Worm (Caenorhabditis elegans): ENCODE results near the gene hmt-1.
"Not testable (repeated sequence)": the region's sequence is repeated elsewhere in the genome, so short reads cannot be mapped to it uniquely, and the experiment has no call there.

hmt-1 gene

DNA sequence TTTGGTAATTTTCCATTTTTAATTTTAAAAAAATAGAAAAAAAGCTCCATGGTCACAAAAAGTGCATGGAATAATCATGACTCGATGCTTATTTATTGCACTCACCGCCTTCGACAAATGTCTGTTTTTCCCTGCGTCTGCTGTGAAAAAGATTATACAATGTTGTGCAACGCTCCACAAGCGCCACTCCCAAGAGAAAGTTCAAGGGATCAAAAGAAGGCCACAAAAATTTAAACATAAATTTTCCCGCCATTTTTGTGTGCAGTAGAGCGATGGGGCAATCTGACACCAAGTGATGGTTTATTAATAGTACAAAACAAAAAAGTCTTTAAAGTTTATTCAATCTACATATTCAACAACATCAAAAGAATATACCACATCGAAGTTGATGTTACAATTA, 39.2 kb upstream of the hmt-1 start, which contains the start of gene fbxa-128 (continued):
- TF ChIP-seq lin-15B (tag; optimal IDR thresholded peaks at IDR 0.05) (no peak), skn-1 (tag; optimal IDR thresholded peaks at IDR 0.05) (no peak), ceh-28 (tag; optimal IDR thresholded peaks at IDR 0.05) (no peak), hmg-1.1 (GFP tag; IDR thresholded peaks at IDR 0.05) (peak; percentile 30; the same call in 1 of the 2 replicates), ceh-32 (tag; optimal IDR thresholded peaks at IDR 0.05; ENCODE audit: poor library complexity) (no peak), hlh-30 (tag; optimal IDR thresholded peaks at IDR 0.05; ENCODE audit: insufficient read depth) (peak; percentile 7), lsy-2 (tag; optimal IDR thresholded peaks at IDR 0.05) (peak in 1 of 2 experiments; percentile 77), saeg-2 (GFP tag; IDR thresholded peaks at IDR 0.05) (no peak), vab-7 (GFP tag; IDR thresholded peaks at IDR 0.05) (no peak), fos-1 (tag; optimal IDR thresholded peaks at IDR 0.05) (no peak), mep-1 (tag; optimal IDR thresholded peaks at IDR 0.05) (peak; percentile 29), ces-1 (GFP tag; optimal IDR thresholded peaks at IDR 0.05) (no peak), F37D6.2 (tag; optimal IDR thresholded peaks at IDR 0.05) (no peak), spr-1 (tag; optimal IDR thresholded peaks at IDR 0.05) (no peak), dve-1 (tag; optimal IDR thresholded peaks at IDR 0.05; ENCODE audit: insufficient read depth) (peak; percentile 83), cey-2 (tag; optimal IDR thresholded peaks at IDR 0.05; ENCODE audit: borderline replicate concordance, insufficient read depth) (no peak), rbr-2 (tag; optimal IDR thresholded peaks at IDR 0.05) (no peak)

DNA sequence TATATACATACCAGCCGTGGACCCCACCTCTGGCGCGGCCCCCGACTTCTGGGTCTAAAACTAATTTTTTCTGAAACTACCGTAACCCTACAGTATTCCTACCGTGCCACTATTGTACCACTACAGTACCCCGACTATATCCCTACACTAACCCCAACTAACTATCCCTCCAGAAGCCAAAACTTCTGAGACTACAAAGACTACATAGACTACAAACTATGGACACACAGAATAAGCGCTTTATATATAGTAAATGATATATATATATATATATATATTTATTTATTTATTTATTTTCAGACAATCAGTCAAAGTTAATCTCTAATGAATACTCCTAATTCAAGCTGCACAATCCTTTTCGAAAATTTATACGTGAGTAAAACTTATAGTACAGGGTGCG, 31.7 kb upstream of the hmt-1 start, which contains the start of gene pha-1:
TSS of gene pha-1 (plus strand) at position 301 of the 400 bp plus-strand sequence.
- not testable (repeated sequence) for TF ChIP-seq lin-39 (tag; optimal IDR thresholded peaks at IDR 0.05); ceh-82 (tag; optimal IDR thresholded peaks at IDR 0.05); ces-1 (GFP tag; optimal IDR thresholded peaks at IDR 0.05)

DNA sequence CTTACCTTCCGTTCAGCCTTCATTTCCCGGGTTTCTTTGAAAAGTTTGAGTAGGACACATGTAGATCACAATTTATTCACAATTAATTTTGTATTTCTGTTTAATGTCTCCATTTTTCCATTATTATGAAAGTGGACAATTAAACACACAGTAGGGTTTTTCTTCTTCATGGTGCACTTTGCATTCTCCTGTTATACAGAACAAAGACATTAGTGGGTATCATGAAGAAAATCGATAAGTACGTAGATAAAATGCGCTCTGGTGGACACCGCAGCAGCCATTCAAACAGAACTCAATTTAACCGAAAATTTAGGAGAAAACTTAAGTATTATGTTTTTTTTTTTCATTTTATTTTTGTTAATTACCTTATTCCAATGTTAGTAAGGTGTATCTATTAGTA, 29.6 kb upstream of the hmt-1 start:
- TF ChIP-seq T20F7.1 (GFP tag; optimal IDR thresholded peaks at IDR 0.05) (no peak), aly-2 (tag; optimal IDR thresholded peaks at IDR 0.05) (no peak), ceh-44 (GFP tag; IDR thresholded peaks at IDR 0.05) (no peak), nhr-111 (GFP tag; optimal IDR thresholded peaks at IDR 0.05) (no peak), aha-1 (tag) (peak; percentile 61), F44E2.7 (GFP tag; IDR thresholded peaks at IDR 0.05) (no peak), ceh-28 (tag; optimal IDR thresholded peaks at IDR 0.05) (peak; percentile 0), lin-13 (GFP tag; optimal IDR thresholded peaks at IDR 0.05) (no peak)

DNA sequence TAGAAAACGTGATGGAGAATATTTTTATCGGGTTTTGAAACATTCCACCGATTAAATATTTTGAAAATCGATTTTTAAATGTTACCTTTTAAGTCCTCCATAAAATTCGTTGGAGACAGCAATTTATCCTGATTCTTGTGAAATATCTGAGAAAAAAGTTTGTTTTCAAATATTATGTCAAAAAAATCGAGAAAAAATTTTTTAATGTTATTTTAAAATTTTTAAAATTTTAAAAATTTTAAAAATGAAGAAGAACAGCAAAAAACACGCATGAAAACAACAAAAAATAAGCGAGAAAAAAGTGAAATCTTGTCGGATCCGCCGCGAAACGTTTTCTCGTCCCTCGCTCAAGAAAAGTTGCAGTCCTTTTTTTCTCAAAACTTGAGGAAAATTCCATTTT, 27.8 kb upstream of the hmt-1 start, which contains the start of gene Y48A6C.8:
TSS of gene Y48A6C.8 (minus strand) at position 101 of the 400 bp plus-strand sequence.
- TF ChIP-seq nhr-10 (tag; optimal IDR thresholded peaks at IDR 0.05) (no peak), egl-27 (tag; optimal IDR thresholded peaks at IDR 0.05) (no peak), lin-29 (GFP tag; IDR thresholded peaks at IDR 0.05) (no peak), T26A8.4 (GFP tag; IDR thresholded peaks at IDR 0.05) (no peak), ceh-82 (tag; optimal IDR thresholded peaks at IDR 0.05) (no peak), aha-1 (tag) (no peak), zag-1 (tag; optimal IDR thresholded peaks at IDR 0.05) (no peak), aly-2 (tag; optimal IDR thresholded peaks at IDR 0.05) (no peak), ztf-11 (tag; optimal IDR thresholded peaks at IDR 0.05) (no peak), nhr-102 (tag; optimal IDR thresholded peaks at IDR 0.05) (no peak), lin-39 (tag; optimal IDR thresholded peaks at IDR 0.05) (no peak), madf-5 (GFP tag; IDR thresholded peaks at IDR 0.05) (no peak), arid-1 (GFP tag; conservative IDR thresholded peaks at IDR 0.05) (no peak)

DNA sequence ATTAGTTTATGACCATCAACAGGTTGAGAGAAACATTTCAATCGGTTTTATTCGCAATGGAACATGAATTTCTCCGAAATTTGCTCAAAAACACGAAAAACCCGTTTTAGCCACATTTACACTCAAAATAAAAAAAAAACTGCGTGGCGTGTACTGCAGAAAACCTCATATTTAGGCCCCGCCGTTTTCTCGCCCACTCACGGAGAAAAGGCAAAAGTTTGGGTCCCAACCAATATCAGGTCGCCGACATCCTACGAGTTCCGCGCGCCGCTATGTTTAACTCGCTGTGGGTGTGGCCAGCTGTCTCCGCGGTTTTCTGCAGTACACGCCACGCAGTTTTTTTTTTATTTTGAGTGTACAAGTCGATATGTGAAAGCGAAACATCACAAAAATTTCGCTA, 24.1 kb upstream of the hmt-1 start:
- 0 out of 2 replicates have a peak, but pooled peaks have one; percentile 18 for TF ChIP-seq Y48G9A.11 (GFP tag; IDR thresholded peaks at IDR 0.05)
- no peak for TF ChIP-seq lin-29 (GFP tag; IDR thresholded peaks at IDR 0.05)
- TF ChIP-seq pha-4 (GFP tag; IDR thresholded peaks at IDR 0.05), result no peak
- TF ChIP-seq pha-4 (tag; optimal IDR thresholded peaks at IDR 0.05), result no peak
- 0 out of 2 replicates have a peak, but pooled peaks have one; percentile 15 for TF ChIP-seq set-16 (GFP tag; IDR thresholded peaks at IDR 0.05)
- peak; percentile 49 for TF ChIP-seq lin-38 (GFP tag; IDR thresholded peaks at IDR 0.05)
- 0 out of 2 replicates have a peak, but pooled peaks have one; percentile 19 for TF ChIP-seq vab-7 (GFP tag; IDR thresholded peaks at IDR 0.05)

All from whole organism, L4 larva.